Worm (Caenorhabditis elegans): Measurements from ENCODE around the gene T15B7.1.

Gene T15B7.1

DNA sequence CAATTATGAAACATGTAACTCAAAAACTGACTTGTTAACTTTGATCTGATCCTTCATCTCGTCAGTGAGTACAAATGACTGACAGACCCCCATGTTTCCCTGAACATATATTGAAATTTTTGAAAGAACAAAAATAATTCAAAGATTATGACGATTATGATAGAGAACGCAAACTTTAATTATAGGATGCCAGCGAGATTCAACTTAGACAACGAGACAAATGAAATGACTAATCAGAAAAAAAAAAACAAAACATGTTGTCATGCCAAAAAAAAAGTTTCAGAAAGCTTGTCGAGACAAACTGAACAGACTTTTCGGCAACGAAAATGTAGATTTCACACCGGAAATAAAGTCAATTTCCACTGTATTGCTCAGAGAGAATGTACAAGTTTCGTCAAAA is 12.2 kb downstream of the T15B7.1 start, which contains the start of gene gpa-10:
gpa-10 (minus strand) TSS at position 101 of the 400 bp plus-strand sequence.
- TF ChIP-seq unc-55 (GFP tag; optimal IDR thresholded peaks at IDR 0.05), result no peak
- TF ChIP-seq nhr-21 (tag; optimal IDR thresholded peaks at IDR 0.05), result no peak
- TF ChIP-seq aly-2 (tag; optimal IDR thresholded peaks at IDR 0.05), result no peak
- TF ChIP-seq nhr-10 (tag; optimal IDR thresholded peaks at IDR 0.05), result no peak
- TF ChIP-seq lsy-2 (tag; optimal IDR thresholded peaks at IDR 0.05), result no peak
- no peak for TF ChIP-seq zag-1 (tag; optimal IDR thresholded peaks at IDR 0.05)
- TF ChIP-seq egl-27 (tag; optimal IDR thresholded peaks at IDR 0.05), result no peak
- no peak for TF ChIP-seq nhr-6 (tag; optimal IDR thresholded peaks at IDR 0.05)
- TF ChIP-seq ztf-1 (GFP tag; conservative IDR thresholded peaks at IDR 0.05), result no peak
- no peak for TF ChIP-seq elt-3 (tag; optimal IDR thresholded peaks at IDR 0.05)

ce11 chrV:6870004-6870403 is 27.5 kb downstream of the T15B7.1 start, which contains the start of gene frpr-18:
TSS of gene frpr-18 (plus strand) at chrV:6870304.
- TF ChIP-seq ama-1 (optimal IDR thresholded peaks at IDR 0.05) (no peak), lin-11 (tag; optimal IDR thresholded peaks at IDR 0.05) (no peak), peb-1 (tag; optimal IDR thresholded peaks at IDR 0.05) (no peak), nhr-11 (tag; optimal IDR thresholded peaks at IDR 0.05) (no peak), nhr-21 (tag; optimal IDR thresholded peaks at IDR 0.05) (no peak), lin-13 (GFP tag; optimal IDR thresholded peaks at IDR 0.05) (no peak), C34F6.9 (tag; optimal IDR thresholded peaks at IDR 0.05) (no peak), dmd-4 (tag; optimal IDR thresholded peaks at IDR 0.05) (no peak), nhr-10 (tag; optimal IDR thresholded peaks at IDR 0.05) (no peak), alr-1 (tag; optimal IDR thresholded peaks at IDR 0.05) (no peak), mdl-1 (tag; optimal IDR thresholded peaks at IDR 0.05) (no peak), nhr-6 (tag; optimal IDR thresholded peaks at IDR 0.05) (no peak), sem-4 (tag; optimal IDR thresholded peaks at IDR 0.05) (no peak), ZK546.5 (tag; optimal IDR thresholded peaks at IDR 0.05) (no peak), nhr-129 (tag; optimal IDR thresholded peaks at IDR 0.05) (no peak), egl-27 (tag; optimal IDR thresholded peaks at IDR 0.05) (no peak)

ce11 chrV:6874735-6875134 is 32.2 kb downstream of the T15B7.1 start:
- TF ChIP-seq skn-1 (tag; optimal IDR thresholded peaks at IDR 0.05) (no peak), F13H6.1 (tag; optimal IDR thresholded peaks at IDR 0.05) (peak; percentile 2), nhr-129 (tag; optimal IDR thresholded peaks at IDR 0.05) (peak; percentile 37)

DNA sequence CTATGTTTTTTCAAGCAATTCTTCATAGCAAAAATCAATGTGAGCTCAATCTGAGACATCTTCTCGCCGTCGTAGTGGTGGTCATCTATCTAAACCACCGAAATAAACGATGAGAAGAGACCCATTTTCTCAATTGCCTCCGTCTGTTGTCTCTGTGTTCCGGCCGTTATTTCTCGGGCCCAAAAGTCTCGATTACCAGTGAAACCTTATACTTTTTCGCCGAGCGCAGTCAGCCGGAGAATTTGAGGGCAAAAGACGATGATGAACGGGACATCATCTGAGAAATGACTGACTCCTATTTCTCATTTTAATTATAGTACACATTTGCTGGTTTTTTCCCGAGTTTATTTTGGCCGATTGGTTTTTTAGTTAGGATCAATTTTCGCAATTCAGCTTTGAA is 33.3 kb downstream of the T15B7.1 start:
- TF ChIP-seq F13H6.1 (tag; optimal IDR thresholded peaks at IDR 0.05) (peak; percentile 3), unc-55 (GFP tag; optimal IDR thresholded peaks at IDR 0.05) (no peak)

DNA sequence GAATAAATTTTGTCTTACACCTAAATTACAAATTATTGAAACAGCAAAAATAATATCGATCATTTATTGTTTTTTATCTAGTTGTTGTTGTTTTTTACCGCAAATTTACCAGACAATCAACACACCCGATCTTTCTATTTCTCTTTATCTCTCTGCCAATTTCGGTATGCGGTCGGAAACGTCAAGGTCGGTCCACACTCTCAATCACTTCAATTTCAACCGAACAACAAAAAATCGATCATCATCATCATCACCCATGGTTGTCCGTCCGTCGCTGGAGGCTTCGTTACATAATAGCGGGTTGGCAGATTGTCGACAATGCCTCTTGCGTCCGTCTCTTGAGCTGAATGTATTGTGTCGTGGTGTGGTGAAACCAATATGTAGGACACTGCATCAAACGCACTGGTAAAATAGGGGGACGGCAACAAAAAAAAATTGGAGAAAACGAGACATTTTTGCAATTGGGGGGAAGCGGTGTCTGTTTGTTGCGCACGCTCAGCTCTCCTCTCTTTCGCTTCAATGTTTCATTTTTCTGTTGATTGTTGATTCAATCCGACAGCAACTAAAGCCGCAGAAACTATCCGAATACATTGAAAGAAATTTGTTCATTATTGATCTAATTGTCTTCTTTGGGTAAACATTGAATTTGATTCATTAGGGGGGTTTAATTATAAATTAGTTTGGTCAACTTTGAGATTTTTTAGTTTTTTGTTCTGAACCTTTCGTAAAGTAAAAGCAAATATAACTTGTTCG is 34.4 kb downstream of the T15B7.1 start:
- TF ChIP-seq zag-1 (tag; optimal IDR thresholded peaks at IDR 0.05) (no peak), elt-1 (tag; optimal IDR thresholded peaks at IDR 0.05) (peak; percentile 10), nhr-129 (tag; optimal IDR thresholded peaks at IDR 0.05) (peak; percentile 41), ceh-82 (tag; optimal IDR thresholded peaks at IDR 0.05) (no peak), unc-55 (GFP tag; optimal IDR thresholded peaks at IDR 0.05) (no peak), sem-4 (tag; optimal IDR thresholded peaks at IDR 0.05) (no peak), fos-1 (tag; optimal IDR thresholded peaks at IDR 0.05) (no peak), sma-3 (GFP tag; optimal IDR thresholded peaks at IDR 0.05) (no peak), egl-27 (tag; optimal IDR thresholded peaks at IDR 0.05) (no peak), nhr-11 (tag; optimal IDR thresholded peaks at IDR 0.05) (no peak), C34F6.9 (tag; optimal IDR thresholded peaks at IDR 0.05) (peak; percentile 23), lsy-2 (tag; optimal IDR thresholded peaks at IDR 0.05) (no peak), Y55F3AM.14 (GFP tag; optimal IDR thresholded peaks at IDR 0.05) (no peak), peb-1 (tag; optimal IDR thresholded peaks at IDR 0.05) (no peak), ama-1 (optimal IDR thresholded peaks at IDR 0.05) (no peak), nhr-25 (tag; optimal IDR thresholded peaks at IDR 0.05) (peak; percentile 61), nhr-237 (tag; optimal IDR thresholded peaks at IDR 0.05) (no peak), ztf-1 (GFP tag; conservative IDR thresholded peaks at IDR 0.05) (no peak), lin-39 (tag; optimal IDR thresholded peaks at IDR 0.05) (no peak), blmp-1 (tag; optimal IDR thresholded peaks at IDR 0.05; ENCODE audit: insufficient read depth) (no peak), gmeb-1 (tag; optimal IDR thresholded peaks at IDR 0.05) (no peak), ceh-16 (tag; optimal IDR thresholded peaks at IDR 0.05) (peak; percentile 49), sma-9 (GFP tag; optimal IDR thresholded peaks at IDR 0.05) (no peak), sma-9 (tag; optimal IDR thresholded peaks at IDR 0.05) (no peak), skn-1 (tag; optimal IDR thresholded peaks at IDR 0.05) (no peak), nhr-77 (tag; optimal IDR thresholded peaks at IDR 0.05) (no peak), ZK546.5 (tag; optimal IDR thresholded peaks at IDR 0.05) (no peak), alr-1 (tag; optimal IDR thresholded peaks at IDR 0.05) (no peak), nhr-6 (tag; optimal IDR thresholded peaks at IDR 0.05) (no peak), nhr-12 (tag; optimal IDR thresholded peaks at IDR 0.05) (no peak), nhr-10 (tag; optimal IDR thresholded peaks at IDR 0.05) (no peak), F13H6.1 (tag; optimal IDR thresholded peaks at IDR 0.05) (peak; percentile 19), elt-3 (tag; optimal IDR thresholded peaks at IDR 0.05) (no peak), ztf-4 (tag; optimal IDR thresholded peaks at IDR 0.05) (no peak), lin-11 (tag; optimal IDR thresholded peaks at IDR 0.05) (no peak), dmd-4 (tag; optimal IDR thresholded peaks at IDR 0.05) (no peak), mab-5 (tag; optimal IDR thresholded peaks at IDR 0.05) (no peak)
